Worm (Caenorhabditis elegans): ENCODE measurements around the gene fbxa-170.

fbxa-170 gene

DNA sequence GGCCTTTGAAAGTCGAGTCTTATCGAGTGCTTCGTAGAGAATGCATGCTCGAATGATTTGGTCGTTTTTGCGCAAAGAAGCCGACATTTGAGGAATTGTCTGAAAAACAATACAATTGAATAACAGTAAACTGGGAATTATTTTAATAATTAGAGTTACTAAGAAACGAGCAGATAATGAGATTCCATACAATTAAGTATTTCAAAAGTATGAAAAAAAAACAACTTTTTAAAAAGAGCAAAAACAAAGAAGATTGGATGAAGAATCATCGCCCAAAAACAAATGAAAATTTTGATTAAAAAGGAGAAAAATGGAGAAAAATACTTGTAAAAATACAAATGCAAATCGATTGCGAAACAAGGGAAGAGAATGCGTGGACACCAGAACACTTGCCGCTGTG is at the start of gene fbxa-170:
TSS of gene fbxa-170 (minus strand) at position 101 of the 400 bp plus-strand sequence.
- TF ChIP-seq pha-4 (tag; optimal IDR thresholded peaks at IDR 0.05) (no peak), lin-32 (GFP tag; optimal IDR thresholded peaks at IDR 0.05) (no peak), unc-120 (tag; optimal IDR thresholded peaks at IDR 0.05; ENCODE audit: poor library complexity, severe bottlenecking) (no peak), nhr-237 (tag; optimal IDR thresholded peaks at IDR 0.05) (no peak), elt-1 (tag; optimal IDR thresholded peaks at IDR 0.05; ENCODE audit: borderline replicate concordance, insufficient read depth) (no peak), hlh-1 (tag; optimal IDR thresholded peaks at IDR 0.05) (no peak), lsy-2 (tag; optimal IDR thresholded peaks at IDR 0.05) (no peak), lin-13 (tag; optimal IDR thresholded peaks at IDR 0.05) (no peak), ceh-83 (GFP tag; optimal IDR thresholded peaks at IDR 0.05) (no peak), M03D4.4 (tag; optimal IDR thresholded peaks at IDR 0.05) (no peak), cnd-1 (tag; optimal IDR thresholded peaks at IDR 0.05) (no peak)

DNA sequence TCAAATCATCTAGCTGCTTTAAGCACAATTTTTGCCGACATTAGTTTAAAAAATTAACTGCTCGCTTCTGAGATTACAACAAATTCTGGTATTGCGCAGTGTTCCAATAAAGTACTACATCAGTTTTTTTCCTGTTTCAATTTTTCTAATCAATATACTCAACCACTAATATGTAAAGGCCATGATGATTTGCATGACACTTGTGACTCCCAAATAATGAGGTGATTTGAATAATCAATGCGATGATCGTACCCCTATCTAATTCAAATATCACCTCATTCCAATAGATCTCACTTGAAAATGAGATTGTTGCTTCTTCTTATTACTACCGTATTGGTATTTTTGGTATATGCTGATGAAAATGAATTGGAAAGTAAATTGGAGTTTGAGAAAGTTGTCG is 49.1 kb upstream of the fbxa-170 start, which contains the start of gene F07G6.2:
TSS of gene F07G6.2 (plus strand) at position 301 of the 400 bp plus-strand sequence.
- TF ChIP-seq elt-3 (tag; optimal IDR thresholded peaks at IDR 0.05) (no peak), bed-3 (GFP tag; optimal IDR thresholded peaks at IDR 0.05) (no peak), mep-1 (tag; optimal IDR thresholded peaks at IDR 0.05) (no peak), nhr-237 (tag; optimal IDR thresholded peaks at IDR 0.05) (no peak), nhr-76 (tag; optimal IDR thresholded peaks at IDR 0.05) (no peak), zip-8 (tag; optimal IDR thresholded peaks at IDR 0.05) (no peak), blmp-1 (tag; optimal IDR thresholded peaks at IDR 0.05) (no peak), ces-1 (GFP tag; optimal IDR thresholded peaks at IDR 0.05) (no peak), ceh-43 (GFP tag; optimal IDR thresholded peaks at IDR 0.05) (no peak), M03D4.4 (tag; optimal IDR thresholded peaks at IDR 0.05) (no peak), nhr-2 (tag; optimal IDR thresholded peaks at IDR 0.05) (no peak), mab-5 (tag; optimal IDR thresholded peaks at IDR 0.05) (no peak), lsy-2 (tag; optimal IDR thresholded peaks at IDR 0.05) (no peak), unc-120 (tag; optimal IDR thresholded peaks at IDR 0.05; ENCODE audit: poor library complexity, severe bottlenecking) (no peak), flh-1 (GFP tag; optimal IDR thresholded peaks at IDR 0.05) (no peak), lin-32 (GFP tag; optimal IDR thresholded peaks at IDR 0.05) (no peak)

DNA sequence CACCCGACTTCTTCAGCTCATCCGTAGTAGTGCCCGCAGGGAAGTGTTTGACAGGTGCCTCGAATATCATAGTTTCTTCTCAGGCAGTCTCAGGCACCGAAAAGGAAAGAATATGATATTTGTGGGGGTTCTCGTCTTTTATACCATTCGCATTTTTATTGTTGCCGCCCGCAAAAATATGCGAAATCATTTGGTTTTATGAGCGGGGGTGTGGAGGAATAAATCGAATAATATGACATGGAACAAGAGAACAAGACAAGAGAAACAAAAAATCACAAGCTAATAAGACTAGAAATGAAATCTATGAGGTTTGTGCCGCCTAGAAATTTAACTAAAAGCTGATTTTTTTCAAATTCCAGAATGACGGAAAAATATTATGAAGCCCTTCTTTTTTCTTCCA is 42.4 kb upstream of the fbxa-170 start, which contains the start of gene F07G6.8:
TSS of gene F07G6.8 (minus strand) at position 101 of the 400 bp plus-strand sequence.
- TF ChIP-seq flh-1 (GFP tag; optimal IDR thresholded peaks at IDR 0.05) (no peak), lin-32 (GFP tag; optimal IDR thresholded peaks at IDR 0.05) (no peak), ceh-43 (GFP tag; optimal IDR thresholded peaks at IDR 0.05) (no peak), zip-8 (tag; optimal IDR thresholded peaks at IDR 0.05) (no peak), nhr-237 (tag; optimal IDR thresholded peaks at IDR 0.05) (no peak), nhr-28 (tag; optimal IDR thresholded peaks at IDR 0.05) (no peak), unc-120 (tag; optimal IDR thresholded peaks at IDR 0.05; ENCODE audit: poor library complexity, severe bottlenecking) (no peak), sptf-1 (tag; optimal IDR thresholded peaks at IDR 0.05) (no peak)

DNA sequence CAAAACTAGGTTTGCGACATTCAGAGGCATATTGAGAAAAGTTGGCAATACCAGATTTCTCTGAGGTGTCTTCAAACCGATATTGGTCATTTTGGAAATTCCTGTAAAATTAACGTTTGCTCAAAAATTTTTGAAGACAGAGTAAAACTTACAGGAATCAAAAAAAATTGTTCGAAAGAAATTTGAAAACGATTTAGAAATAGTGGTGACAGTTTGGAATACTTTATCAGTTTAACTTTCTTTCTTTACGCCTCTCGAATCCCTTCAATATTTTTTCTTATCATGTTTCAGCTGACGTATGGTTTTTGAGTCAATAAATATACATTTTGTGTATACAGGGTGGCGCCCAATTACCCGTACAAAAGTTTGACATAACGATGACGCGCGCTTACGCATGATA is 40.6 kb upstream of the fbxa-170 start, which contains the start of gene fbxa-53:
TSS of gene fbxa-53 (minus strand) at position 101 of the 400 bp plus-strand sequence.
- TF ChIP-seq nhr-237 (tag; optimal IDR thresholded peaks at IDR 0.05): no peak

DNA sequence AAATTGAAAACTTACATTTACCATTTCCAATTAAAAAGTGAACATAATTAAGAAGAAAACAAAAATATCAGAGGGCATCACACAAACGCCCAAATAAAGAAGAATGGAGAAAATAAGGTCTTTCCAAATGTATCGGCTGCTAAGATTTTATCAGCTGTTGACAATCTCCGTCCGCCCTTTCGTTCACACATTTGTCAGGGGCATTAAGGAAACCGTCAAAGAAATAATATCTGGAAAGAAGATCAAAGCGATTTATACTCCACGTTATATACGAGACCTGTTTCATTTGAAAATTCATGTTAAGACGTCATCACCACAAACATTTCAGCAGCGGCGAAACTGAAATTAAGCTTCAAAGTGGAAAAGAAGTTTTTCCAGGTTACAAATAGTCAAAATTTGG is 34.6 kb upstream of the fbxa-170 start, which contains the start of gene fbxa-52:
TSS of gene fbxa-52 (minus strand) at position 101 of the 400 bp plus-strand sequence.
- TF ChIP-seq nhr-2 (tag; optimal IDR thresholded peaks at IDR 0.05): no peak
- no peak for TF ChIP-seq drap-1 (GFP tag; optimal IDR thresholded peaks at IDR 0.05)

DNA sequence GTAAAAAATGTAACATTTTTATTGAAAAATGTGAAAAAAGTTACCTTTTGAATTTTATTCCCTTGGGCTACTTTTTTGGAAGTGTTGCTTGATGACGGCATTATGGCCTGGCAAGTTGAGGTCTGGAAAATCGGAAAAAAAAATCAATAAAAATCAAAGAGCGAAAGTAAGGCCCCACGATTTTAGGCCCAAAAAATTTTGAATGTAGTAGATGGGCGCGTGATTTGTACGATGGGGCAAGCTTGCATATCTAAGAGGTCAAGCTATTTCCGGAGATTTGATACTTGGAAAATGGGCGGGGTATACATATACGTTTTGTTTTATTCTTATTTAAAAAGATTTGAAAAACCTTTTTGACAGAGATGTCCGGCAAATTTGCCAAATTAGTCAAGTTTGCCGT is 28.6 kb upstream of the fbxa-170 start, which contains the start of gene F07G6.5:
TSS of gene F07G6.5 (minus strand) at position 101 of the 400 bp plus-strand sequence.
- no peak for TF ChIP-seq ztf-11 (tag; optimal IDR thresholded peaks at IDR 0.05)
- no peak for TF ChIP-seq drap-1 (GFP tag; optimal IDR thresholded peaks at IDR 0.05)
- TF ChIP-seq tbx-8 (GFP tag; optimal IDR thresholded peaks at IDR 0.05): no peak

DNA sequence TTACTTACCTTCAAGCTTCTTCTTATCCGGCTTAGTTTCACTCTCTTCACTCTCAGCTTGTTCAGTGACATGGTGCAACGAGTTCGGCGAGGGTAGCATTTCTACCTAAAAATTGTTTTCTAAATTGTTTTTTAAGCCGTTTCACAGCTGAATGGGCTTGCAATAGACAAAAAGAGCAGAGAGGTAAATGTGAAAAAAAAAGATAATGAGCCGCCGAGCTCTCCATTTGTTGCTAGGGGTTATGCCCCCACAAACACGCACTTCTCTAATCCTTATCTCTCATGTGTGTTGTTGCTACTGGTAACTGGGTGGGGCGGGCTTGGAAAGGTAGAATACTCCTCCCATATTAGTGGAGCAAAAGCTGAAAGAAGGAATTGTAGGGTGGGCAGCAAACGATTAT is 25.9 kb upstream of the fbxa-170 start, which contains the start of gene C36C9.5:
TSS of gene C36C9.5 (minus strand) at position 101 of the 400 bp plus-strand sequence.
- no peak for TF ChIP-seq ham-2 (GFP tag; optimal IDR thresholded peaks at IDR 0.05)
- no peak for TF ChIP-seq mab-5 (tag; optimal IDR thresholded peaks at IDR 0.05)
- no peak for TF ChIP-seq mep-1 (tag; optimal IDR thresholded peaks at IDR 0.05)
- TF ChIP-seq nhr-28 (tag; optimal IDR thresholded peaks at IDR 0.05): no peak
- no peak for TF ChIP-seq flh-1 (GFP tag; optimal IDR thresholded peaks at IDR 0.05)
- TF ChIP-seq bed-3 (GFP tag; optimal IDR thresholded peaks at IDR 0.05): no peak
- no peak for TF ChIP-seq snpc-4 (tag; optimal IDR thresholded peaks at IDR 0.05)
- no peak for TF ChIP-seq M03D4.4 (tag; optimal IDR thresholded peaks at IDR 0.05)
- TF ChIP-seq unc-62 (GFP tag; optimal IDR thresholded peaks at IDR 0.05): no peak
- TF ChIP-seq nhr-237 (tag; optimal IDR thresholded peaks at IDR 0.05): no peak
- no peak for TF ChIP-seq tbx-8 (GFP tag; optimal IDR thresholded peaks at IDR 0.05)
- no peak for TF ChIP-seq ces-1 (GFP tag; optimal IDR thresholded peaks at IDR 0.05)
- no peak for TF ChIP-seq lin-13 (tag; optimal IDR thresholded peaks at IDR 0.05)
- TF ChIP-seq nhr-12 (tag; optimal IDR thresholded peaks at IDR 0.05): no peak
